Worm (Caenorhabditis elegans) whole organism, L3 larva: ENCODE data around the gene Y43F8B.17.

Experiments used
- ama-1 ChIP-seq: fragments of 150-350 bp; optimal IDR thresholded peaks from 2 replicates; lab custom pipeline; 2018
- ceh-82 ChIP-seq: fragments of 150-350 bp; optimal IDR thresholded peaks from 2 replicates; lab custom pipeline; 2014; ENCODE audit warnings: missing biosample characterization, missing genetic modification characterization
- ceh-9 ChIP-seq: sonication (generic microtip); optimal IDR thresholded peaks from 2 replicates; lab custom pipeline; 2018; ENCODE audit warnings: missing biosample characterization, missing genetic modification characterization
- egl-27 ChIP-seq: sonication (generic microtip); optimal IDR thresholded peaks from 4 replicates; lab custom pipeline; 2017; ENCODE audit warnings: missing biosample characterization, missing genetic modification reagents, missing genetic modification characterization
- elt-1 ChIP-seq: fragments of 150-350 bp; optimal IDR thresholded peaks from 2 replicates; lab custom pipeline; 2014; ENCODE audit warnings: missing biosample characterization, missing genetic modification characterization
- elt-3 ChIP-seq, 3 experiments: fragments of 150-350 bp in 1 of 3; sonication (generic microtip) in 2 of 3; optimal IDR thresholded peaks; 2 replicates in 2 of 3; 4 replicates in 1 of 3; lab custom pipeline; 2014 to 2017; ENCODE audit warnings: missing biosample characterization in 3 of 3, missing genetic modification characterization in 3 of 3
- fkh-2 ChIP-seq: fragments of 150-350 bp; optimal IDR thresholded peaks from 2 replicates; lab custom pipeline; 2014; ENCODE audit warnings: missing biosample characterization, missing genetic modification reagents, missing genetic modification characterization
- fos-1 ChIP-seq: fragments of 150-350 bp; optimal IDR thresholded peaks from 2 replicates; lab custom pipeline; 2014; ENCODE audit warnings: missing biosample characterization, missing genetic modification characterization
- lin-39 ChIP-seq: fragments of 150-350 bp; optimal IDR thresholded peaks from 2 replicates; lab custom pipeline; 2018; ENCODE audit warnings: missing biosample characterization, missing genetic modification reagents, missing genetic modification characterization
- nhr-237 ChIP-seq: fragments of 150-350 bp; optimal IDR thresholded peaks from 2 replicates; lab custom pipeline; 2014; ENCODE audit warnings: missing biosample characterization, missing genetic modification characterization
- nhr-77 ChIP-seq: fragments of 150-350 bp; optimal IDR thresholded peaks from 2 replicates; lab custom pipeline; 2014; ENCODE audit warnings: missing biosample characterization, missing genetic modification characterization
- pqm-1 ChIP-seq: fragments of 150-350 bp; optimal IDR thresholded peaks from 2 replicates; lab custom pipeline; 2017; ENCODE audit warnings: missing biosample characterization, missing genetic modification characterization, inconsistent platforms
- snpc-4 ChIP-seq: fragments of 150-350 bp; optimal IDR thresholded peaks from 2 replicates; lab custom pipeline; 2014; ENCODE audit warnings: missing biosample characterization, missing genetic modification characterization
- ztf-11 ChIP-seq: fragments of 150-350 bp; optimal IDR thresholded peaks from 2 replicates; lab custom pipeline; 2014; ENCODE audit warnings: missing biosample characterization, missing genetic modification characterization

DNA sequence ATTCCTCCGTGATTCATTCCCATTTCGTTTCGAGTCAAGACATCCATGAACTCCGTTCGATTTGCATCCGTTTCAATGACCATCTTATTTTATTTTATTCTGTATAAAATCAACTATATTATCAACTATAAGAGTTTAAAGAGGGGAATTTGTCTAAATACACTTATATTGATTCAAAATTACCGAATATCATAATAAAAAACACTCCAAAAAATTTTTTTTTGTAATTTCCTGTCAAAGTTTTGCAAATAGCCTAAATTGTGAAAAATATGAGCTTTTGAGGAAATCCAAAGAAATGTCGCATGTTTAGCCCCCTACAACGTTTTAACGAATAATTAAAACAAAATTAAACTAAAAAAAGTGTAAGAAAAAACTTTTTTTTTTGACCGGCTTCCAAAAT lies 22.5 kb upstream of the Y43F8B.17 start, which contains the start of gene Y43F8B.15:
- TF ChIP-seq elt-1, result no peak
- TF ChIP-seq pqm-1 (tag; lab: Kevin White, UChicago), result no peak
- no peak for TF ChIP-seq nhr-77
- no peak for TF ChIP-seq lin-39 (tag; lab: Kevin White, UChicago)
- no peak for TF ChIP-seq elt-3 (tag; optimal IDR thresholded peaks at IDR 0.05; lab: Kevin White, UChicago)
- no peak for TF ChIP-seq ztf-11 (tag; lab: Kevin White, UChicago)
- TF ChIP-seq nhr-237 (tag; lab: Kevin White, UChicago), result no peak
- TF ChIP-seq ama-1 (lab: Kevin White, UChicago), result no peak
- TF ChIP-seq fos-1 (tag; lab: Kevin White, UChicago), result no peak
- no peak for TF ChIP-seq snpc-4 (tag; lab: Kevin White, UChicago)
- TF ChIP-seq fkh-2 (tag; lab: Kevin White, UChicago), result no peak
- no peak for TF ChIP-seq ceh-82 (tag; lab: Kevin White, UChicago)
- no peak for TF ChIP-seq egl-27 (tag; lab: Kevin White, UChicago)
- no peak for TF ChIP-seq ceh-9
